Fruit fly (Drosophila melanogaster): ENCODE data around the gene Cks85A.
A peak's percentile ranks its signal among the peaks of the same experiment; 100 is the strongest.

Cks85A gene

DNA sequence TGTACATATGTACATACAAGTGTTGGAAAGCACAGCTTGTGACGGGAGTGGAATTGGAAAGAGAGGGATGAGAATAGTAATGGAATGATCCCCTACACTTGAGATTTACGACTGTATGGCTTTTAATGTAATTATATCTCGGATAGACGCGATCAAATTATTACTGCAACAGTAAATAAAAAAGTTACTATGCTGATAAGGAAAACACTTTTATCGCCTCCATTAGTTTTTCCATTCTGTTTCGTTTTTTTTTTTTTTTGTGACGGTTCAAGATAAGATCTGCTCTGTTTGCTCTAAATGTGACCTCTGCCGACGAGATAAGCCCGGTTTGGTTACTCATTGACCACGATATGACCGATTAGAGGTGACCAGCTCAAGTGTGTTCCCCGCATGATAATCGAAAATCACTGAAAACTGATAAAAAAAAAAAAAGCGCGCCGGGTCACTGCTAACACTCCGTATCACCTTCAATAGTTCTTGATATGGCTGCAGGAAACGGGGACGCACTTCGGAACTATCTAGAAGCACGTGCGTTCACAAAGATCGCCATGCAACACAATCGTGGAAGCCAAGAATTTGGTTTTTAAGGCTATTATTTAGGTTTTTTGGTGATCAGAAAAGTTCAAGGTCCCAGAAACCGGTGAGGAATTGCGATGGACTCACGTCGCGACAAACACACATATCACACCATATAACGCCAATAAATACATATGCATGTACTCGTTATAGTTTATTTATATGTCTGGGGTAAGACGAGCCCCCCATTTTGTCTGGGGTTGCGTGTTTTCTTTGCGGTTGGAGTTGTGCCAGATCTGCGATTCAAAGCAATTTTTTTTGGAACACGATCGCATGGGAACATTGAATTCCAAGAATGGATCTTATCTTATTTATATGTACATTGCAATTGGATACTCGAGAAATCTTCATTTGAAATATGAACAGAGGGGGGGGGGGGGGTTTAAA, 47.4 kb downstream of the Cks85A start, which contains the start of gene p:
Gene p, minus strand, starts transcription at position 156 of the 963 bp plus-strand sequence.
- TF ChIP-seq fd96Ca (GFP tag; IDR thresholded peaks at IDR 0.05): no peak
- peak; percentile 56 for TF ChIP-seq Ets98B (GFP tag; IDR thresholded peaks at IDR 0.05)
- TF ChIP-seq CG8159 (tag; optimal IDR thresholded peaks at IDR 0.05): peak; percentile 58
- peak; percentile 37 for TF ChIP-seq Pif1A (GFP tag; optimal IDR thresholded peaks at IDR 0.05)
- TF ChIP-seq CG9948 (tag; optimal IDR thresholded peaks at IDR 0.05): peak; percentile 46
- TF ChIP-seq Snoo (tag; optimal IDR thresholded peaks at IDR 0.05): no peak
- no peak for TF ChIP-seq CG13204 (GFP tag; optimal IDR thresholded peaks at IDR 0.05)
- no peak for TF ChIP-seq EcR (GFP tag; optimal IDR thresholded peaks at IDR 0.05)
- peak; percentile 50; the same call in 1 of the 2 replicates for TF ChIP-seq CG12605 (GFP tag; IDR thresholded peaks at IDR 0.05)
- TF ChIP-seq CG14655 (GFP tag; optimal IDR thresholded peaks at IDR 0.05): peak; percentile 53
- peak; percentile 42; the same call in 1 of the 3 replicates for TF ChIP-seq CG4496 (GFP tag; IDR thresholded peaks at IDR 0.05)
- TF ChIP-seq gl (tag; optimal IDR thresholded peaks at IDR 0.05): peak; percentile 20
- peak; percentile 49 for TF ChIP-seq CG8301 (tag; optimal IDR thresholded peaks at IDR 0.05)
- peak; percentile 40 for TF ChIP-seq CG34367 (tag; optimal IDR thresholded peaks at IDR 0.05)
- no peak for TF ChIP-seq CG10348 (GFP tag; IDR thresholded peaks at IDR 0.05)
- TF ChIP-seq CG32121 (GFP tag; IDR thresholded peaks at IDR 0.05): no peak
- peak; percentile 46 for TF ChIP-seq CG15710 (tag; optimal IDR thresholded peaks at IDR 0.05)
- TF ChIP-seq D1 (tag; optimal IDR thresholded peaks at IDR 0.05): peak; percentile 17
- TF ChIP-seq Pif1B (GFP tag; optimal IDR thresholded peaks at IDR 0.05): peak; percentile 16
- peak; percentile 49 for TF ChIP-seq CG17806 (tag; optimal IDR thresholded peaks at IDR 0.05)

DNA sequence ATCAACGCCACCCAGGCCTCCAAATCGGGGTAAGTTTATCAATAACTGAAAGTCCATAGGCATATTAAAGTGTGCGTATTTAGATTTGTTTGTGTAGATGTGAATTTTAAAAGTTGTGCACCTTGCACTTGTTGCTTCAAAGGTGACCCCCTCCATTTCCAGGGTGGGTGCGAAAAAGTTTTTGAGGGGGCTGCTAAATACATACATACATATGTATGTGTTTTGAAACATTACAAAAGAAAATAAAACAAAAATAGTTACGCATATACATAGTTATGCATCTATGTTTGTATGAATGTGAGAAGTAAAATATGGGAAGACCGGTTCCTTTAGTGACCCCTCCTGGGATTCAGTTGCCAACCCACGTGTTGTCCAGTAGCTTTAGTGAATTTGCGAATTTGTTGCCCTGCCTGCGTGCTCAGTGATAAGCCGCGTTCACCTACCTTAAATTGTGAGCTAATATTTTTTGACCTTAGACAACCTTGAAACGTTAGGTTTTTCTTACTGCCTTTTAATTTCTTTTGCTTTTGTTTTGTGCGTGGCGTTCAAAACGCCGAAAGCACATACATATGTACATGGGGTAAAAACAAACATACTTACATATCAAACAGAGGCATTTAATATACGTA, 48.2 kb downstream of the Cks85A start:
- no peak for TF ChIP-seq CG9948 (tag; optimal IDR thresholded peaks at IDR 0.05)
- TF ChIP-seq CG8159 (tag; optimal IDR thresholded peaks at IDR 0.05): no peak
- TF ChIP-seq Ets98B (GFP tag; IDR thresholded peaks at IDR 0.05): peak; percentile 51
- no peak for TF ChIP-seq D1 (tag; optimal IDR thresholded peaks at IDR 0.05)
- TF ChIP-seq EcR (GFP tag; optimal IDR thresholded peaks at IDR 0.05): peak; percentile 19
- TF ChIP-seq CG32121 (GFP tag; IDR thresholded peaks at IDR 0.05): peak; percentile 56; the same call in 1 of the 2 replicates
- TF ChIP-seq fd96Ca (GFP tag; IDR thresholded peaks at IDR 0.05): peak; percentile 58; the same call in 2 of the 3 replicates
- no peak; the same call in 1 of the 2 replicates for TF ChIP-seq CG12605 (GFP tag; IDR thresholded peaks at IDR 0.05)
- no peak for TF ChIP-seq CG34367 (tag; optimal IDR thresholded peaks at IDR 0.05)
- peak; percentile 47; the same call in 1 of the 3 replicates for TF ChIP-seq CG4496 (GFP tag; IDR thresholded peaks at IDR 0.05)
- no peak for TF ChIP-seq Pif1B (GFP tag; optimal IDR thresholded peaks at IDR 0.05)
- TF ChIP-seq Pif1A (GFP tag; optimal IDR thresholded peaks at IDR 0.05): peak; percentile 9

dm6 chr3R:8669029-8669707, 49.1 kb downstream of the Cks85A start:
- TF ChIP-seq fd96Ca (GFP tag; IDR thresholded peaks at IDR 0.05) (peak; percentile 97), Ets98B (GFP tag; IDR thresholded peaks at IDR 0.05) (peak; percentile 99), CG9948 (tag; optimal IDR thresholded peaks at IDR 0.05) (peak; percentile 98), D1 (tag; optimal IDR thresholded peaks at IDR 0.05) (peak; percentile 86), EcR (GFP tag; optimal IDR thresholded peaks at IDR 0.05) (peak; percentile 45), Snoo (tag; optimal IDR thresholded peaks at IDR 0.05) (peak; percentile 97), CG34367 (tag; optimal IDR thresholded peaks at IDR 0.05) (peak; percentile 98), CG8159 (tag; optimal IDR thresholded peaks at IDR 0.05) (peak; percentile 98), CG4496 (GFP tag; IDR thresholded peaks at IDR 0.05) (peak; percentile 99), CG12605 (GFP tag; IDR thresholded peaks at IDR 0.05) (peak; percentile 98), gl (tag; optimal IDR thresholded peaks at IDR 0.05) (peak; percentile 96), Pif1A (GFP tag; optimal IDR thresholded peaks at IDR 0.05) (peak; percentile 99), CG8301 (tag; optimal IDR thresholded peaks at IDR 0.05) (peak; percentile 99), CG10348 (GFP tag; IDR thresholded peaks at IDR 0.05) (peak; percentile 89), CG13204 (GFP tag; optimal IDR thresholded peaks at IDR 0.05) (peak; percentile 94), CG32121 (GFP tag; IDR thresholded peaks at IDR 0.05) (peak; percentile 97), Pif1B (GFP tag; optimal IDR thresholded peaks at IDR 0.05) (peak; percentile 99), CG14655 (GFP tag; optimal IDR thresholded peaks at IDR 0.05) (peak; percentile 98), CG17806 (tag; optimal IDR thresholded peaks at IDR 0.05) (peak; percentile 98), rn (GFP tag; IDR thresholded peaks at IDR 0.05) (peak; percentile 92), CG15710 (tag; optimal IDR thresholded peaks at IDR 0.05) (peak; percentile 97)

- TF ChIP-seq EcR (GFP tag; optimal IDR thresholded peaks at IDR 0.05): peak; percentile 28
- TF ChIP-seq CG14655 (GFP tag; optimal IDR thresholded peaks at IDR 0.05): no peak
- TF ChIP-seq Ets98B (GFP tag; IDR thresholded peaks at IDR 0.05): 0 out of 2 replicates have a peak, but pooled peaks have one; percentile 3
These were observed 50.0 kb downstream of the Cks85A start for dm6 chr3R:8668024-8668856.

All from whole organism, pupa.